Worm (Caenorhabditis elegans) whole organism, L4/young adult: ENCODE data around the gene pdf-1.

ENCODE experiments used
- W03F9.2 ChIP-seq: fragments of 150-350 bp; optimal IDR thresholded peaks from 2 replicates; lab custom pipeline; 2014; ENCODE audit warnings: missing biosample characterization, missing genetic modification characterization
- dao-5 ChIP-seq: sonication (generic microtip); optimal IDR thresholded peaks from 2 replicates; lab custom pipeline; 2016; ENCODE audit warnings: missing genotype, missing genetic modification characterization, moderate library complexity, missing compliant biosample characterization
- him-1 ChIP-seq: sonication (generic microtip); optimal IDR thresholded peaks from 2 replicates; lab custom pipeline; 2016; ENCODE audit warnings: missing genotype, missing genetic modification reagents, missing genetic modification characterization, missing compliant biosample characterization

- TF ChIP-seq W03F9.2 (tag; lab: Kevin White, UChicago) (no peak), him-1 (tag; lab: Kevin White, UChicago) (no peak), dao-5 (tag; lab: Kevin White, UChicago) (no peak)
Measured at ce11 chrIII:6928725-6929124, 16.4 kb upstream of the pdf-1 start, which contains the start of gene flap-1.
